Fruit fly (Drosophila melanogaster) whole organism, embryonic: ENCODE results near the gene CG43702.

Source experiments
- Aef1 ChIP-seq: fragments of 200-800 bp; sonication (Bioruptor generic); IDR thresholded peaks from 3 replicates; pipeline ENCODE4 v1.3.6; 2022; ENCODE audit warnings: missing biosample characterization, missing genetic modification characterization
- Bdp1 ChIP-seq: fragments of 200-800 bp; sonication (Bioruptor generic); optimal IDR thresholded peaks from 3 replicates; lab custom pipeline; 2016; ENCODE audit warnings: missing biosample characterization, missing genetic modification characterization
- CG1024 ChIP-seq: fragments of 200-800 bp; sonication (Bioruptor generic); IDR thresholded peaks from 2 replicates; pipeline ENCODE4 v1.3.6; 2022; ENCODE audit warnings: missing biosample characterization, missing genetic modification characterization
- CG10267 ChIP-seq: fragments of 200-800 bp; sonication (Bioruptor generic); optimal IDR thresholded peaks from 2 replicates; lab custom pipeline; 2018; ENCODE audit warnings: missing biosample characterization, mild to moderate bottlenecking, missing genetic modification characterization, moderate library complexity
- CG10431 ChIP-seq: fragments of 200-800 bp; sonication (Bioruptor generic); optimal IDR thresholded peaks from 3 replicates; lab custom pipeline; 2018; ENCODE audit warnings: missing biosample characterization, mild to moderate bottlenecking, missing genetic modification characterization
- CG11696 ChIP-seq: fragments of 200-800 bp; sonication (Bioruptor generic); IDR thresholded peaks from 2 replicates; pipeline ENCODE4 v1.3.6; 2022; ENCODE audit warnings: missing biosample characterization, missing genetic modification characterization
- CG11723 ChIP-seq: fragments of 200-800 bp; sonication (Bioruptor generic); optimal IDR thresholded peaks from 2 replicates; lab custom pipeline; 2017; ENCODE audit warnings: missing biosample characterization, mild to moderate bottlenecking, missing genetic modification characterization
- CG14710 ChIP-seq: fragments of 200-800 bp; sonication (Bioruptor generic); optimal IDR thresholded peaks from 3 replicates; lab custom pipeline; 2019; ENCODE audit warnings: missing biosample characterization, mild to moderate bottlenecking, missing genetic modification characterization, moderate library complexity
- CG16863 ChIP-seq: fragments of 200-800 bp; sonication (Bioruptor generic); optimal IDR thresholded peaks from 3 replicates; lab custom pipeline; 2016; ENCODE audit warnings: missing biosample characterization, missing genetic modification characterization
- CG2116 ChIP-seq: fragments of 200-800 bp; sonication (Bioruptor generic); optimal IDR thresholded peaks from 3 replicates; lab custom pipeline; 2018; ENCODE audit warnings: missing biosample characterization, mild to moderate bottlenecking, missing genetic modification characterization
- CG30403 ChIP-seq: fragments of 200-800 bp; sonication (Bioruptor generic); optimal IDR thresholded peaks from 3 replicates; lab custom pipeline; 2016; ENCODE audit warnings: missing biosample characterization, missing genetic modification characterization
- CG31224 ChIP-seq: fragments of 200-800 bp; sonication (Bioruptor generic); IDR thresholded peaks from 2 replicates; pipeline ENCODE4 v1.3.6; 2022; ENCODE audit warnings: missing biosample characterization, missing genetic modification characterization
- CG3281 ChIP-seq: fragments of 200-800 bp; sonication (Bioruptor generic); optimal IDR thresholded peaks from 3 replicates; lab custom pipeline; 2017; ENCODE audit warnings: missing biosample characterization, mild to moderate bottlenecking, missing genetic modification characterization
- CG34376 ChIP-seq: fragments of 200-800 bp; sonication (Bioruptor generic); optimal IDR thresholded peaks from 2 replicates; lab custom pipeline; 2018; ENCODE audit warnings: missing biosample characterization, mild to moderate bottlenecking, missing genetic modification characterization
- CG3995 ChIP-seq: fragments of 200-800 bp; sonication (Bioruptor generic); optimal IDR thresholded peaks from 3 replicates; lab custom pipeline; 2016; ENCODE audit warnings: missing biosample characterization, missing genetic modification characterization
- CG6254 ChIP-seq: fragments of 200-800 bp; sonication (Bioruptor generic); optimal IDR thresholded peaks from 3 replicates; lab custom pipeline; 2017; ENCODE audit warnings: mild to moderate bottlenecking, missing biosample characterization, missing genetic modification reagents, missing genetic modification characterization
- CG6272 ChIP-seq: fragments of 200-800 bp; sonication (Bioruptor generic); IDR thresholded peaks from 2 replicates; pipeline ENCODE4 v1.3.6; 2022; ENCODE audit warnings: missing biosample characterization, missing genetic modification characterization
- CG8359 ChIP-seq: fragments of 200-800 bp; sonication (Bioruptor generic); optimal IDR thresholded peaks from 2 replicates; lab custom pipeline; 2017; ENCODE audit warnings: missing biosample characterization, mild to moderate bottlenecking, missing genetic modification characterization, borderline replicate concordance
- Deaf1 ChIP-seq: fragments of 200-800 bp; optimal IDR thresholded peaks from 3 replicates; lab custom pipeline; 2019; ENCODE audit warnings: missing biosample characterization, mild to moderate bottlenecking, missing genetic modification characterization, moderate library complexity
- Dref ChIP-seq: fragments of 200-800 bp; sonication (Bioruptor generic); IDR thresholded peaks from 2 replicates; pipeline ENCODE4 v1.3.6; 2022; ENCODE audit warnings: missing biosample characterization, missing genetic modification characterization
- ERR ChIP-seq: fragments of 200-800 bp; sonication (Bioruptor generic); optimal IDR thresholded peaks from 2 replicates; lab custom pipeline; 2016; ENCODE audit warnings: missing biosample characterization, missing genetic modification characterization
- Elba2 ChIP-seq: fragments of 200-800 bp; sonication (Bioruptor generic); optimal IDR thresholded peaks from 3 replicates; lab custom pipeline; 2016; ENCODE audit warnings: missing biosample characterization, missing genetic modification characterization
- Hey ChIP-seq: fragments of 200-800 bp; sonication (Bioruptor generic); optimal IDR thresholded peaks from 3 replicates; lab custom pipeline; 2018; ENCODE audit warnings: missing biosample characterization, mild to moderate bottlenecking, missing genetic modification characterization
- Lim3 ChIP-seq: fragments of 200-800 bp; sonication (Bioruptor generic); IDR thresholded peaks from 2 replicates; pipeline ENCODE4 v1.3.6; 2022; ENCODE audit warnings: missing biosample characterization, missing genetic modification characterization
- Neu2 ChIP-seq: fragments of 200-800 bp; sonication (Bioruptor generic); optimal IDR thresholded peaks from 3 replicates; lab custom pipeline; 2016; ENCODE audit warnings: missing biosample characterization, missing genetic modification characterization, borderline replicate concordance
- Pdp1 ChIP-seq, 2 experiments: fragments of 200-800 bp; sonication (Bioruptor generic); optimal IDR thresholded peaks; 3 replicates each; lab custom pipeline; 2016; ENCODE audit warnings: missing biosample characterization in 2 of 2, missing genetic modification characterization in 2 of 2, mild to moderate bottlenecking in 1 of 2, moderate library complexity in 1 of 2
- Sox100B ChIP-seq: fragments of 200-800 bp; sonication (Bioruptor generic); optimal IDR thresholded peaks from 3 replicates; lab custom pipeline; 2018; ENCODE audit warnings: missing biosample characterization, mild to moderate bottlenecking, missing genetic modification characterization
- Spps ChIP-seq: fragments of 200-800 bp; sonication (Bioruptor generic); optimal IDR thresholded peaks from 2 replicates; lab custom pipeline; 2018; ENCODE audit warnings: missing biosample characterization, mild to moderate bottlenecking, missing genetic modification characterization
- Ssrp ChIP-seq: fragments of 200-800 bp; sonication (Bioruptor generic); optimal IDR thresholded peaks from 2 replicates; lab custom pipeline; 2018; ENCODE audit warnings: missing biosample characterization, mild to moderate bottlenecking, missing genetic modification characterization, moderate library complexity
- ash1 ChIP-seq: fragments of 200-800 bp; sonication (Bioruptor generic); optimal IDR thresholded peaks from 2 replicates; lab custom pipeline; 2018; ENCODE audit warnings: missing biosample characterization, mild to moderate bottlenecking, missing genetic modification characterization
- bigmax ChIP-seq: fragments of 200-800 bp; sonication (Bioruptor generic); optimal IDR thresholded peaks from 2 replicates; lab custom pipeline; 2018; ENCODE audit warnings: missing biosample characterization, mild to moderate bottlenecking, missing genetic modification characterization
- cad ChIP-seq: fragments of >200 bp; optimal IDR thresholded peaks from 2 replicates; lab custom pipeline; 2017; ENCODE audit warnings: missing biosample characterization, missing genetic modification characterization
- caup ChIP-seq: fragments of 200-800 bp; sonication (Bioruptor generic); optimal IDR thresholded peaks from 3 replicates; lab custom pipeline; 2017; ENCODE audit warnings: missing biosample characterization, mild to moderate bottlenecking, missing genetic modification characterization, moderate library complexity; ENCODE audit not compliant: severe bottlenecking
- chinmo ChIP-seq: fragments of 200-800 bp; sonication (Bioruptor generic); IDR thresholded peaks from 4 replicates; pipeline ENCODE4 v1.3.6; 2022; ENCODE audit warnings: missing biosample characterization, missing genetic modification characterization; ENCODE audit not compliant: partially characterized antibody
- croc ChIP-seq: fragments of 200-800 bp; sonication (Bioruptor generic); conservative IDR thresholded peaks from 3 replicates; pipeline ENCODE4 v1.3.6; 2022; ENCODE audit warnings: missing biosample characterization, missing genetic modification characterization
- gfzf ChIP-seq: fragments of 200-800 bp; sonication (Bioruptor generic); optimal IDR thresholded peaks from 2 replicates; lab custom pipeline; 2016; ENCODE audit warnings: missing biosample characterization, mild to moderate bottlenecking, missing genetic modification characterization, moderate library complexity
- hbn ChIP-seq: fragments of 200-800 bp; sonication (Bioruptor generic); IDR thresholded peaks from 2 replicates; pipeline ENCODE4 v1.3.6; 2022; ENCODE audit warnings: missing biosample characterization, missing genetic modification characterization; ENCODE audit not compliant: partially characterized antibody
- mam ChIP-seq: fragments of 200-800 bp; sonication (Bioruptor generic); optimal IDR thresholded peaks from 3 replicates; lab custom pipeline; 2016; ENCODE audit warnings: missing biosample characterization, missing genetic modification characterization
- mld ChIP-seq: fragments of 200-800 bp; sonication (Bioruptor generic); IDR thresholded peaks from 3 replicates; pipeline ENCODE4 v1.3.6; 2022; ENCODE audit warnings: missing biosample characterization, missing genetic modification characterization; ENCODE audit not compliant: partially characterized antibody
- pan ChIP-seq, 4 experiments: fragments of >200 bp in 3 of 4; fragments of 200-800 bp in 1 of 4; sonication (Bioruptor generic) in 1 of 4; optimal IDR thresholded peaks in 3 of 4; IDR thresholded peaks in 1 of 4; 2 replicates each; pipeline versions ENCODE4 v1.3.6 to Lab custom; 2017 to 2022; ENCODE audit warnings: missing biosample characterization in 2 of 4, missing genetic modification characterization in 2 of 4, mixed read lengths in 1 of 4
- pita ChIP-seq: fragments of 200-800 bp; sonication (Bioruptor generic); optimal IDR thresholded peaks from 2 replicates; lab custom pipeline; 2017; ENCODE audit warnings: missing biosample characterization, mild to moderate bottlenecking, missing genetic modification characterization
- sc ChIP-seq, 3 experiments: fragments of >200 bp in 2 of 3; fragments of 200-800 bp in 1 of 3; sonication (Bioruptor generic) in 1 of 3; optimal IDR thresholded peaks; 2 replicates in 2 of 3; 3 replicates in 1 of 3; lab custom pipeline; 2017; ENCODE audit warnings: mild to moderate bottlenecking in 1 of 3, missing biosample characterization in 1 of 3, missing genetic modification characterization in 1 of 3, missing genetic modification reagents in 1 of 3
- scrt ChIP-seq: fragments of 200-800 bp; sonication (Bioruptor generic); optimal IDR thresholded peaks from 2 replicates; lab custom pipeline; 2018; ENCODE audit warnings: missing biosample characterization, mild to moderate bottlenecking, missing genetic modification characterization, moderate library complexity
- sqz ChIP-seq: fragments of 200-800 bp; sonication (Bioruptor generic); optimal IDR thresholded peaks from 3 replicates; lab custom pipeline; 2018; ENCODE audit warnings: missing biosample characterization, mild to moderate bottlenecking, missing genetic modification characterization
- sug ChIP-seq: fragments of 200-800 bp; optimal IDR thresholded peaks from 2 replicates; lab custom pipeline; 2019; ENCODE audit warnings: missing biosample characterization, mild to moderate bottlenecking, missing genetic modification characterization, moderate library complexity
- toy ChIP-seq: fragments of 200-800 bp; sonication (Bioruptor generic); IDR thresholded peaks from 2 replicates; pipeline ENCODE4 v1.3.6; 2022; ENCODE audit warnings: missing biosample characterization, missing genetic modification characterization
- ttk ChIP-seq: fragments of 200-800 bp; sonication (Bioruptor generic); IDR thresholded peaks from 2 replicates; pipeline ENCODE4 v2.1.2; 2022; ENCODE audit warnings: missing biosample characterization, missing genetic modification characterization
- vvl ChIP-seq: fragments of 200-800 bp; sonication (Bioruptor generic); IDR thresholded peaks from 2 replicates; pipeline ENCODE4 v1.3.6; 2022; ENCODE audit warnings: missing biosample characterization, missing genetic modification characterization
- wdn ChIP-seq: fragments of 200-800 bp; sonication (Bioruptor generic); IDR thresholded peaks from 2 replicates; pipeline ENCODE4 v1.3.6; 2022; ENCODE audit warnings: missing biosample characterization, missing genetic modification characterization

CG43702 gene

DNA sequence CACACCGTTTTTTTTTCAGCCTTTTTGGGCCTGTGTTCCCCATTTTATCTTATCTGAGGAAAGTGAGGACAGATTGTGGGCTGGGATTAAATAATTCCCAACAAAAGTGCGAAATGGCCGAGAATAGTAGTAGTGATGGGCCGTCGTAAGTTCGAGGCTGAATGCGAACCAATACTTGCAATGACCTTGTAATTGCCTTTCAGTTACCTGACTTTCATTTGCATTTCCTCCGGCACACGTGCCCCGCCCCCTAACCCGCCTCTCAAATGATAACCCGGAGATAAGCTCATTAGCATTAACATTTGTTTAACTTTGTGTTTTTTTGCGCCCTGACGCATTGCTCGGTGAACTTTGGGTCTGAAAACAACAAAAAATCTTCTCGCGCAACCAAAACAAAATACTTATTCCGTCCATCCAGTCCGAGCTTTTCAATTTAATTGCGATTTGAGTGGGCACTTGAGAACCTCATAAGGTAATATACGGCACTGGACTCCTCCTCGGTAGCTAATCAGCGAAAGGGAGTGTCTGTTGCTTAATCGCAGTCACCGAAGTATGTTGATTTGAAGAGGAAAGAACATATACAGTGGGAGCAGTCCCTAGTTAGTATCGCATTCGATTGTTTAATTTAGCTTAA lies 20.5 kb upstream of the CG43702 start (continued):
- TF ChIP-seq CG31224 (GFP tag; lab: Robert Waterston, UW) (no peak), gfzf (GFP tag; lab: Kevin White, UChicago) (no peak), wdn (GFP tag; lab: Robert Waterston, UW) (no peak), Hey (tag; lab: Kevin White, UChicago) (peak; percentile 18), CG34376 (GFP tag; lab: Kevin White, UChicago) (peak; percentile 41), chinmo (GFP tag; lab: Robert Waterston, UW) (0 out of 4 replicates have a peak, but pooled peaks have one; percentile 6), mam (GFP tag; lab: Kevin White, UChicago) (no peak), vvl (no peak), cad (GFP tag; lab: Kevin White, UChicago) (no peak), CG6272 (no peak), ttk (GFP tag; lab: Robert Waterston, UW) (no peak), croc (GFP tag; lab: Robert Waterston, UW) (no peak), Lim3 (GFP tag; lab: Robert Waterston, UW) (no peak), CG11723 (GFP tag; lab: Kevin White, UChicago) (no peak), caup (GFP tag; lab: Kevin White, UChicago) (no peak), Aef1 (GFP tag; lab: Robert Waterston, UW) (no peak), CG2116 (GFP tag; lab: Kevin White, UChicago) (no peak), Deaf1 (tag; lab: Kevin White, UChicago) (no peak), CG14710 (tag; lab: Kevin White, UChicago) (no peak), Pdp1 (GFP tag; optimal IDR thresholded peaks at IDR 0.05; lab: Kevin White, UChicago) (peak in 1 of 2 experiments; percentile 1), Dref (GFP tag; lab: Robert Waterston, UW) (no peak), CG10267 (tag; lab: Kevin White, UChicago) (no peak), pita (no peak), CG3995 (no peak), CG16863 (GFP tag; lab: Kevin White, UChicago) (no peak), sug (peak; percentile 51), sc (optimal IDR thresholded peaks at IDR 0.05; lab: Kevin White, UChicago) (no peak), sc (GFP tag; optimal IDR thresholded peaks at IDR 0.05; lab: Kevin White, UChicago) (no peak), ash1 (GFP tag; lab: Kevin White, UChicago) (no peak), CG8359 (GFP tag; lab: Kevin White, UChicago) (no peak), CG1024 (GFP tag; lab: Robert Waterston, UW) (no peak), CG11696 (GFP tag; lab: Robert Waterston, UW) (0 out of 2 replicates have a peak, but pooled peaks have one; percentile 12), CG30403 (GFP tag; lab: Kevin White, UChicago) (no peak), Bdp1 (GFP tag; lab: Kevin White, UChicago) (no peak), Ssrp (no peak), scrt (GFP tag; lab: Kevin White, UChicago) (no peak), ERR (GFP tag; lab: Kevin White, UChicago) (no peak), Spps (tag; lab: Kevin White, UChicago) (no peak), pan (optimal IDR thresholded peaks at IDR 0.05; lab: Kevin White, UChicago) (no peak), pan (GFP tag; optimal IDR thresholded peaks at IDR 0.05 in 1 of 2, IDR thresholded peaks at IDR 0.05 in 1 of 2) (peak in 1 of 2 experiments; percentile 17), Neu2 (GFP tag; lab: Kevin White, UChicago) (no peak), CG10431 (no peak), sqz (GFP tag; lab: Kevin White, UChicago) (no peak), Sox100B (GFP tag; lab: Kevin White, UChicago) (no peak), bigmax (GFP tag; lab: Kevin White, UChicago) (no peak), CG3281 (GFP tag; lab: Kevin White, UChicago) (no peak), Elba2 (GFP tag; lab: Kevin White, UChicago) (no peak), toy (no peak), hbn (no peak), CG6254 (GFP tag; lab: Kevin White, UChicago) (no peak), mld (no peak)
